Worm (Caenorhabditis elegans) whole organism, late embryonic: ENCODE data around the gene F54H5.5.

Source experiments
- F13H6.1 ChIP-seq: sonication (generic microtip); optimal IDR thresholded peaks from 2 replicates; lab custom pipeline; 2016; ENCODE audit warnings: missing genetic modification characterization, missing compliant biosample characterization
- K02D7.2 ChIP-seq: sonication (generic microtip); optimal IDR thresholded peaks from 2 replicates; lab custom pipeline; 2017; ENCODE audit warnings: mild to moderate bottlenecking, missing genetic modification characterization, missing compliant biosample characterization
- T23F11.4 ChIP-seq: fragments of 200-800 bp; sonication (Bioruptor generic); optimal IDR thresholded peaks from 2 replicates; lab custom pipeline; 2018; ENCODE audit warnings: mild to moderate bottlenecking, missing genetic modification characterization, missing compliant biosample characterization
- Y22D7AL.16 ChIP-seq: sonication (generic microtip); optimal IDR thresholded peaks from 2 replicates; lab custom pipeline; 2016; ENCODE audit warnings: missing genetic modification characterization, missing compliant biosample characterization
- ceh-19 ChIP-seq: fragments of 200-800 bp; sonication (Bioruptor generic); optimal IDR thresholded peaks from 2 replicates; lab custom pipeline; 2018; ENCODE audit warnings: mild to moderate bottlenecking, missing genetic modification characterization, missing compliant biosample characterization
- ceh-2 ChIP-seq: sonication (generic microtip); optimal IDR thresholded peaks from 2 replicates; lab custom pipeline; 2016; ENCODE audit warnings: missing genotype, missing genetic modification characterization, missing compliant biosample characterization
- ceh-22 ChIP-seq: sonication (generic microtip); optimal IDR thresholded peaks from 2 replicates; lab custom pipeline; 2017; ENCODE audit warnings: missing biosample characterization, missing genetic modification characterization
- ceh-30 ChIP-seq: fragments of 150-350 bp; optimal IDR thresholded peaks from 2 replicates; lab custom pipeline; 2014; ENCODE audit warnings: missing biosample characterization, missing genetic modification characterization
- ceh-31 ChIP-seq: sonication (generic microtip); optimal IDR thresholded peaks from 2 replicates; lab custom pipeline; 2016; ENCODE audit warnings: missing genetic modification characterization, missing compliant biosample characterization
- ceh-34 ChIP-seq: sonication (generic microtip); optimal IDR thresholded peaks from 2 replicates; lab custom pipeline; 2016; ENCODE audit warnings: mild to moderate bottlenecking, missing genetic modification characterization, missing compliant biosample characterization
- ceh-45 ChIP-seq: fragments of 200-800 bp; sonication (Bioruptor generic); IDR thresholded peaks from 2 replicates; pipeline ENCODE4 v1.3.6; 2022; ENCODE audit warnings: missing genetic modification reagents, missing genetic modification characterization, missing compliant biosample characterization
- ceh-6 ChIP-seq: fragments of 200-800 bp; sonication (Bioruptor generic); optimal IDR thresholded peaks from 2 replicates; lab custom pipeline; 2018; ENCODE audit warnings: mild to moderate bottlenecking, missing genetic modification characterization, missing compliant biosample characterization
- ceh-9 ChIP-seq: sonication (generic microtip); optimal IDR thresholded peaks from 2 replicates; lab custom pipeline; 2016; ENCODE audit warnings: mild to moderate bottlenecking, missing genetic modification characterization, inconsistent platforms, missing compliant biosample characterization
- che-1 ChIP-seq: sonication (generic microtip); optimal IDR thresholded peaks from 2 replicates; lab custom pipeline; 2016; ENCODE audit warnings: mild to moderate bottlenecking, missing genetic modification characterization, missing compliant biosample characterization
- dmd-4 ChIP-seq: sonication (generic microtip); optimal IDR thresholded peaks from 2 replicates; lab custom pipeline; 2016; ENCODE audit warnings: borderline replicate concordance, missing genetic modification characterization, missing compliant biosample characterization
- elt-4 ChIP-seq: sonication (generic microtip); optimal IDR thresholded peaks from 2 replicates; lab custom pipeline; 2016; ENCODE audit warnings: missing genetic modification characterization, missing compliant biosample characterization
- ets-4 ChIP-seq: sonication (generic microtip); optimal IDR thresholded peaks from 2 replicates; lab custom pipeline; 2016; ENCODE audit warnings: missing genetic modification characterization, missing compliant biosample characterization
- eyg-1 ChIP-seq: sonication (generic microtip); optimal IDR thresholded peaks from 2 replicates; lab custom pipeline; 2016; ENCODE audit warnings: missing genotype, missing genetic modification characterization, missing compliant biosample characterization
- fax-1 ChIP-seq: sonication (generic microtip); optimal IDR thresholded peaks from 2 replicates; lab custom pipeline; 2016; ENCODE audit warnings: missing genotype, missing genetic modification characterization, missing compliant biosample characterization
- fkh-10 ChIP-seq: fragments of 150-350 bp; optimal IDR thresholded peaks from 2 replicates; lab custom pipeline; 2014; ENCODE audit warnings: missing biosample characterization, missing genetic modification reagents, missing genetic modification characterization
- fkh-6 ChIP-seq: sonication (generic microtip); optimal IDR thresholded peaks from 2 replicates; lab custom pipeline; 2016; ENCODE audit warnings: missing genetic modification characterization, missing compliant biosample characterization
- gmeb-2 ChIP-seq: sonication (generic microtip); optimal IDR thresholded peaks from 2 replicates; lab custom pipeline; 2016; ENCODE audit warnings: missing genetic modification characterization, inconsistent platforms, missing compliant biosample characterization
- hlh-13 ChIP-seq: fragments of 200-800 bp; sonication (Bioruptor generic); optimal IDR thresholded peaks from 2 replicates; lab custom pipeline; 2018; ENCODE audit warnings: mild to moderate bottlenecking, missing genetic modification characterization, missing compliant biosample characterization
- nhr-11 ChIP-seq: fragments of 150-350 bp; optimal IDR thresholded peaks from 2 replicates; lab custom pipeline; 2014; ENCODE audit warnings: missing biosample characterization, missing genetic modification characterization
- npax-4 ChIP-seq: sonication (generic microtip); optimal IDR thresholded peaks from 2 replicates; lab custom pipeline; 2016; ENCODE audit warnings: missing genetic modification characterization, missing compliant biosample characterization
- pag-3 ChIP-seq: sonication (generic microtip); optimal IDR thresholded peaks from 2 replicates; lab custom pipeline; 2016; ENCODE audit warnings: missing compliant biosample characterization, missing genetic modification characterization, borderline replicate concordance
- pha-2 ChIP-seq: sonication (generic microtip); optimal IDR thresholded peaks from 2 replicates; lab custom pipeline; 2017; ENCODE audit warnings: mild to moderate bottlenecking, missing genetic modification characterization, missing compliant biosample characterization
- pqm-1 ChIP-seq: sonication (generic microtip); optimal IDR thresholded peaks from 2 replicates; lab custom pipeline; 2016; ENCODE audit warnings: missing genetic modification characterization, missing compliant biosample characterization
- ref-2 ChIP-seq: sonication (generic microtip); optimal IDR thresholded peaks from 2 replicates; lab custom pipeline; 2016; ENCODE audit warnings: missing genetic modification characterization, missing compliant biosample characterization
- rnt-1 ChIP-seq: sonication (generic microtip); optimal IDR thresholded peaks from 2 replicates; lab custom pipeline; 2016; ENCODE audit warnings: missing genetic modification characterization, missing compliant biosample characterization
- sdc-2 ChIP-seq: sonication (generic microtip); optimal IDR thresholded peaks from 2 replicates; lab custom pipeline; 2016; ENCODE audit warnings: missing genotype, missing genetic modification characterization, missing compliant biosample characterization
- sox-4 ChIP-seq: sonication (generic microtip); optimal IDR thresholded peaks from 2 replicates; lab custom pipeline; 2017; ENCODE audit warnings: mild to moderate bottlenecking, missing genetic modification characterization, inconsistent platforms, missing compliant biosample characterization
- syd-9 ChIP-seq: sonication (generic microtip); optimal IDR thresholded peaks from 2 replicates; lab custom pipeline; 2016; ENCODE audit warnings: mild to moderate bottlenecking, missing genetic modification characterization, moderate library complexity, missing compliant biosample characterization
- tbx-2 ChIP-seq: sonication (generic microtip); optimal IDR thresholded peaks from 2 replicates; lab custom pipeline; 2016; ENCODE audit warnings: missing genetic modification characterization, missing compliant biosample characterization
- tbx-7 ChIP-seq: sonication (generic microtip); optimal IDR thresholded peaks from 2 replicates; lab custom pipeline; 2016; ENCODE audit warnings: missing genotype, missing genetic modification characterization, missing compliant biosample characterization
- unc-42 ChIP-seq: sonication (generic microtip); optimal IDR thresholded peaks from 2 replicates; lab custom pipeline; 2016; ENCODE audit warnings: missing genotype, missing genetic modification characterization, missing compliant biosample characterization
- unc-55 ChIP-seq: sonication (generic microtip); optimal IDR thresholded peaks from 2 replicates; lab custom pipeline; 2017; ENCODE audit warnings: missing biosample characterization, missing genetic modification reagents, missing genetic modification characterization
- ztf-16 ChIP-seq: sonication (generic microtip); optimal IDR thresholded peaks from 2 replicates; lab custom pipeline; 2017; ENCODE audit warnings: missing genetic modification characterization, missing compliant biosample characterization

The F54H5.5 gene

DNA sequence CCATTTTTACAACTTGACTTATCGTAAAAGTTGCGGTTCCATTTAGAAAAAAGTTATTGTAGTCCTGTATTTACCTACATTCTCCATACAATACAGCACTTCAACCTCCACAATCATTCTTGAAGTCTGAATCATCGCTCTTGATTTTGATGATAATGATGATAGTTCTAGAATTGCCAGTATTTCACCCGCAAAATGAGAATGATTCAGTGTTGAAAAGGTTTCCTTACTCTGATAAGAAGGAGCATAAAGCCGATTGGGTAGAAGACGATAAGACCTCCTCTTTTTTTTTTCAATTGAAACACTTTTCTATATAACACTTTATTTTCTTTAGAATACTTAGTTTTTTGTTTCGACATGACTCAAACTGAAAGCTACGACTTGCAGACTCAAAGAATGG lies 3.7 kb upstream of the F54H5.5 start, which contains the start of gene T19D12.4:
T19D12.4 (plus strand) TSS at position 295 of the 400 bp plus-strand sequence.
- TF ChIP-seq nhr-11 (tag; lab: Kevin White, UChicago) (no peak), che-1 (tag; lab: Kevin White, UChicago) (no peak)

- TF ChIP-seq gmeb-2 (tag; lab: Kevin White, UChicago) (no peak), ceh-6 (no peak), elt-4 (tag; lab: Kevin White, UChicago) (no peak), T23F11.4 (no peak), ceh-2 (tag; lab: Kevin White, UChicago) (no peak), unc-55 (GFP tag; lab: Kevin White, UChicago) (no peak), ceh-45 (GFP tag; lab: Robert Waterston, UW) (no peak), che-1 (tag; lab: Kevin White, UChicago) (no peak), pha-2 (no peak), npax-4 (tag; lab: Kevin White, UChicago) (no peak), ceh-31 (no peak), syd-9 (tag; lab: Kevin White, UChicago) (no peak), tbx-2 (tag; lab: Kevin White, UChicago) (no peak), ceh-30 (tag; lab: Kevin White, UChicago) (no peak), hlh-13 (no peak), pqm-1 (no peak)
- TF ChIP-seq, all 69 proteins: peak for 0
Measured at ce11 chrII:6629775-6630174, 2.7 kb upstream of the F54H5.5 start.

ce11 chrII:6628397-6628796 lies 1.3 kb upstream of the F54H5.5 start:
- TF ChIP-seq ceh-22 (tag; lab: Kevin White, UChicago) = no peak
- TF ChIP-seq F13H6.1 (tag; lab: Kevin White, UChicago) = no peak
- no peak for TF ChIP-seq dmd-4 (tag; lab: Kevin White, UChicago)
- no peak for TF ChIP-seq ceh-34
- no peak for TF ChIP-seq rnt-1 (tag; lab: Kevin White, UChicago)
- TF ChIP-seq ceh-19 = no peak
- no peak for TF ChIP-seq gmeb-2 (tag; lab: Kevin White, UChicago)
- TF ChIP-seq pag-3 (tag; lab: Kevin White, UChicago) = no peak
- no peak for TF ChIP-seq ref-2 (tag; lab: Kevin White, UChicago)
- TF ChIP-seq fax-1 (tag; lab: Kevin White, UChicago) = no peak
- no peak for TF ChIP-seq ztf-16 (tag; lab: Kevin White, UChicago)
- no peak for TF ChIP-seq K02D7.2
- no peak for TF ChIP-seq fkh-6 (tag; lab: Kevin White, UChicago)
- no peak for TF ChIP-seq ceh-9 (tag; lab: Kevin White, UChicago)
- TF ChIP-seq sox-4 (tag; lab: Kevin White, UChicago) = no peak

- TF ChIP-seq Y22D7AL.16 (tag; lab: Kevin White, UChicago) (no peak), ets-4 (tag; lab: Kevin White, UChicago) (no peak), tbx-7 (no peak), fkh-6 (tag; lab: Kevin White, UChicago) (no peak), sdc-2 (no peak), ceh-30 (tag; lab: Kevin White, UChicago) (no peak), fkh-10 (GFP tag; lab: Kevin White, UChicago) (no peak), pqm-1 (no peak), eyg-1 (tag; lab: Kevin White, UChicago) (no peak), unc-42 (no peak)
Measured at ce11 chrII:6625302-6625701, 1.8 kb downstream of the F54H5.5 start, which contains the start of gene F54H5.14. F54H5.14 (minus strand) TSS chrII:6625402.
